Worm (Caenorhabditis elegans): ENCODE results near the gene F40G12.6.

Gene F40G12.6

DNA sequence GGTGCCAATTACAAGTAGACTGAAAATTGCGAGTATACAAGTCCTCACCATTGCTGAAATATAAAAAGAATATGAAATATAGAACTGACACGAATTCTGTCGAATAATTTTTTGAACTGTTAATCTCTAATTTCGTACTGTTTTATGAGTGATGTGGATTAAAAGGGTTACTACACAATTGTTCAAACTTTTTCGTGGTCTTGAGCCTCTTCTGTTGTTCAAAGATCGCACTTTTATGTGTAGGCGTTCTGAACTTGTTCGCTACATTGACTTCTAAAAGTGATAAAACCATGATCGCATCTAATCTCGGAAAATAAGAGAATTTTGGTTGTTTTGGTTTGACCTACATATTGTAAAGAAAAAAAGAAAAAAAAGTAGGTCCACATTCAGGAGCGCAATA is 24.9 kb downstream of the F40G12.6 start, which contains the start of gene K02E11.4:
Gene K02E11.4, minus strand, starts transcription at position 101 of the 400 bp plus-strand sequence.
- TF ChIP-seq Y53F4B.3 (GFP tag; IDR thresholded peaks at IDR 0.05) = no peak
- no peak for TF ChIP-seq hrde-1 (tag; optimal IDR thresholded peaks at IDR 0.05; ENCODE audit: borderline replicate concordance)
- no peak for TF ChIP-seq lsl-1 (GFP tag; optimal IDR thresholded peaks at IDR 0.05)

DNA sequence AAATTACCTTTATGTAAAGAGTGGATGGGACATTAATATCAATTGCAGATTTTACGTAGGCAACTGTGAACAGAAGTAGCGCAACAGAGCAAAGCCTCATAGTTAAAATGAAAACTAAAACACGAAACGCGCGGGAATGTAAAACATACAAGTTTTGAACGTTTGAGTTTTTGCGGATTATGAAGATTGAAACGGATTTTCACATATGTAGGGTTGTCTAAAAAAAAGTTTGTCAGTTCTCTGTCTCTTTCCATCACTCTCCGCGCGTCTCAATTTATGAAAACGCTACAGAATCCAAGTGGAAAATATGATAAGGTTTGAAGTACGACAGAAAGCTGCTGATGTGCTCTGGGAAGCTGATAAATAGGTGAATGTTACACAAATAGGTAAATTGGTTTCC is 26.2 kb downstream of the F40G12.6 start, which contains the start of gene K02E11.3:
Gene K02E11.3, minus strand, starts transcription at position 101 of the 400 bp plus-strand sequence.
- TF ChIP-seq madf-3 (GFP tag; IDR thresholded peaks at IDR 0.05) (no peak), madf-8 (GFP tag; conservative IDR thresholded peaks at IDR 0.05) (no peak), nhr-27 (tag; optimal IDR thresholded peaks at IDR 0.05) (no peak), ztf-28 (GFP tag; IDR thresholded peaks at IDR 0.05) (no peak), zfh-2 (GFP tag; conservative IDR thresholded peaks at IDR 0.05) (no peak), let-607 (tag; optimal IDR thresholded peaks at IDR 0.05) (no peak), ztf-26 (tag; optimal IDR thresholded peaks at IDR 0.05) (no peak), hsf-1 (GFP tag; IDR thresholded peaks at IDR 0.05) (no peak), gei-17 (GFP tag; optimal IDR thresholded peaks at IDR 0.05) (no peak), egl-44 (GFP tag; IDR thresholded peaks at IDR 0.05) (no peak), Y56A3A.18 (GFP tag; IDR thresholded peaks at IDR 0.05) (no peak), F22D6.2 (tag; optimal IDR thresholded peaks at IDR 0.05) (no peak), lin-54 (GFP tag; optimal IDR thresholded peaks at IDR 0.05) (no peak), die-1 (tag; optimal IDR thresholded peaks at IDR 0.05) (no peak), F52B5.7 (tag; optimal IDR thresholded peaks at IDR 0.05) (no peak), athp-1 (tag; optimal IDR thresholded peaks at IDR 0.05) (no peak)

DNA sequence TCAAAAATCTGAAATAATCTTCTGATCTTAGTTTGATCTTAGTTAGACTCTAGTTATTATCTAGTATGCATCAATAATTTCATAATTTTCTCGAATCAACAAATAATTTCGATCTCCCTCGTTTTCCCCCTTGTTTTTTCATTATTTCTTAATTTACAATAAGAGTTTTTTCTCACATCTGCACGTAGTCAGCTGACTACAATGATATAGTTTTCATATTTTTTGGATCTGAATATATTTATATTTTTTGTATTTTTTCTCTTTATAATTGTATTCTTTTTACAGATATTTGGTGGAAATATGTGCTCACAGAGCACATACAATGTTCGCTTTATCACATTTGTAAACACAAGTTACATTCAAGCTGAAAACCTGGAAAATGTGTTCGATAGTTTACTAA is 29.0 kb downstream of the F40G12.6 start, which contains the start of gene sre-7:
Gene sre-7, plus strand, starts transcription at position 301 of the 400 bp plus-strand sequence.
- TF ChIP-seq ceh-27 (GFP tag; optimal IDR thresholded peaks at IDR 0.05) (no peak), bed-2 (GFP tag; IDR thresholded peaks at IDR 0.05) (no peak), madf-3 (GFP tag; IDR thresholded peaks at IDR 0.05) (no peak)

DNA sequence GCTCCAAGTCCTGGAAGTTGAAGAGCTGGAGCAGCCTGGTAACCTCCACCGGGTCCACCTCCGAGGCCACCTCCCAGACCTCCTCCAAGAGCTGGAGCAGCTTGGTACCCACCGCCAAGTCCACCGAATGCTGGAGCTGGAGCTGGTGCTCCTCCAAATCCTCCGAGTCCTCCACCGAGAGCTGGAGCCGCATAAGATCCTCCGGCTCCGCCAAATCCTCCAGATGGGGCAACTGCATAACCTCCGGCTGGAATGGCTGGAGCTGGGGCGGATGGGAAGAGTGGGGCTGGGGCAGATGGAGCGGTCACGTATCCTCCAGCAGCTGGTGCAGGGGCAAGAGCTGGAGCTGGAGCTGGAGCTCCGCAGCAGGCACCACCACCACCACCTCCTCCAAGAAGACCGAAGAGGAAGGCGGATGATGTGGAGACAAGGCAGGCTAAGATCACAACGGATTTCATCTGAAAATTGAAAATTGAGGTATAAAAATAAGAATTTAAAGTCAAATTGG is 32.2 kb downstream of the F40G12.6 start, which contains the start of gene K02E11.10:
Gene K02E11.10, minus strand, starts transcription at position 458 of the 508 bp plus-strand sequence.
- TF ChIP-seq attf-6 (GFP tag; IDR thresholded peaks at IDR 0.05) = no peak
- TF ChIP-seq bed-1 (GFP tag; IDR thresholded peaks at IDR 0.05) = 0 out of 2 replicates have a peak, but pooled peaks have one; percentile 28
- TF ChIP-seq snpc-1.1 (tag; optimal IDR thresholded peaks at IDR 0.05; ENCODE audit: insufficient read depth) = no peak
- peak; percentile 96 for TF ChIP-seq egrh-3 (GFP tag; IDR thresholded peaks at IDR 0.05)
- TF ChIP-seq fkh-3 (tag; optimal IDR thresholded peaks at IDR 0.05) = peak; percentile 13

DNA sequence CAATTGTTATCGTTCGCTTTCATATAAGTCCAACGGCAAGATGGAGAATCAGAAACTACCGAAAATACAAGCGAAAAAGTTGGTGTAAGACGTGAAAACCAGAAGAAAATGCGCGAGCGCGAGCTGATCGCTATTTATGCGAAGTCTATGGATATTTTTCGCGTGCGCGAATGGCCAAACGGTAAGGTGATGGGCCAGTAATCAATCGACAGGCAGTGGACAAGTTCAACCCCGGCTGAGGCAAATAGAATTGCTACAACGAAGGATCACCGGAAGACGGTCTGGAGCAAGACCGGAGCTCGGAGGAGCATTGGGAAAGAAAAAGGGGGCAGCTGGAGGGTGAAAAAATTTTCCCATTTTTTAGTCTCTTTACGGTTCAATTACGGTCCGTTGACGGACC is 35.5 kb downstream of the F40G12.6 start:
- TF ChIP-seq nhr-120 (GFP tag; IDR thresholded peaks at IDR 0.05) = 0 out of 2 replicates have a peak, but pooled peaks have one; percentile 86
- TF ChIP-seq Y67H2A.10 (GFP tag; conservative IDR thresholded peaks at IDR 0.05) = 0 out of 2 replicates have a peak, but pooled peaks have one; percentile 9
- TF ChIP-seq K11D2.4 (GFP tag; IDR thresholded peaks at IDR 0.05) = 0 out of 2 replicates have a peak, but pooled peaks have one; percentile 33
- TF ChIP-seq ceh-58 (GFP tag; IDR thresholded peaks at IDR 0.05) = peak; percentile 95
- TF ChIP-seq F37B4.10 (GFP tag; IDR thresholded peaks at IDR 0.05) = 0 out of 2 replicates have a peak, but pooled peaks have one; percentile 52
- peak; percentile 52 for TF ChIP-seq B0261.1 (tag; optimal IDR thresholded peaks at IDR 0.05)
- peak; percentile 68; the same call in 1 of the 2 replicates for TF ChIP-seq ceh-40 (GFP tag; IDR thresholded peaks at IDR 0.05)
- peak; percentile 81 for TF ChIP-seq tbp1 (GFP tag; optimal IDR thresholded peaks at IDR 0.05)
- TF ChIP-seq madf-6 (GFP tag; IDR thresholded peaks at IDR 0.05) = peak; percentile 71
- TF ChIP-seq cebp-2 (GFP tag; IDR thresholded peaks at IDR 0.05) = peak; percentile 96
- TF ChIP-seq madf-8 (GFP tag; conservative IDR thresholded peaks at IDR 0.05) = peak; percentile 53
- TF ChIP-seq hmg-1.2 (GFP tag; IDR thresholded peaks at IDR 0.05) = peak; percentile 72
- peak; percentile 31 for TF ChIP-seq nhr-90 (tag; optimal IDR thresholded peaks at IDR 0.05)
- TF ChIP-seq Y53G8AR.9 (GFP tag; conservative IDR thresholded peaks at IDR 0.05) = peak; percentile 64; the same call in 1 of the 2 replicates
- TF ChIP-seq Y79H2A.3 (GFP tag; conservative IDR thresholded peaks at IDR 0.05) = 0 out of 2 replicates have a peak, but pooled peaks have one; percentile 18
- 0 out of 2 replicates have a peak, but pooled peaks have one; percentile 29 for TF ChIP-seq ztf-28 (GFP tag; IDR thresholded peaks at IDR 0.05)
- peak; percentile 84; the same call in 1 of the 2 replicates for TF ChIP-seq sea-2 (GFP tag; IDR thresholded peaks at IDR 0.05)
- peak; percentile 91 for TF ChIP-seq egl-44 (GFP tag; IDR thresholded peaks at IDR 0.05)
